Fruit fly (Drosophila melanogaster) whole organism, embryonic: ENCODE data around the gene Mec2.
A peak's percentile ranks its signal among the peaks of the same experiment; 100 is the strongest.

ENCODE experiments used
- Abd-B ChIP-seq: fragments of 200-800 bp; sonication (Bioruptor generic); optimal IDR thresholded peaks from 2 replicates; lab custom pipeline; 2018; ENCODE audit warnings: missing biosample characterization, mild to moderate bottlenecking, missing genetic modification characterization, moderate library complexity
- Blimp-1 ChIP-seq: fragments of 200-800 bp; sonication (Bioruptor generic); optimal IDR thresholded peaks from 3 replicates; lab custom pipeline; 2018; ENCODE audit warnings: missing biosample characterization, missing genetic modification characterization, mild to moderate bottlenecking, moderate library complexity, missing genetic modification reagents
- CG10321 ChIP-seq: fragments of 200-800 bp; sonication (Bioruptor generic); IDR thresholded peaks from 2 replicates; pipeline ENCODE4 v1.3.6; 2022; ENCODE audit warnings: missing biosample characterization, missing genetic modification characterization
- CG10543 ChIP-seq: fragments of 200-800 bp; sonication (Bioruptor generic); optimal IDR thresholded peaks from 3 replicates; lab custom pipeline; 2017; ENCODE audit warnings: missing biosample characterization, mild to moderate bottlenecking, missing genetic modification characterization, moderate library complexity
- CG14050 ChIP-seq: fragments of 200-800 bp; sonication (Bioruptor generic); IDR thresholded peaks from 3 replicates; pipeline ENCODE4 v1.3.6; 2022; ENCODE audit warnings: missing biosample characterization, missing genetic modification characterization
- CG15601 ChIP-seq: fragments of 200-800 bp; sonication (Bioruptor generic); optimal IDR thresholded peaks from 3 replicates; lab custom pipeline; 2019; ENCODE audit warnings: missing biosample characterization, mild to moderate bottlenecking, missing genetic modification characterization, moderate library complexity
- CG2678 ChIP-seq: fragments of 200-800 bp; sonication (Bioruptor generic); optimal IDR thresholded peaks from 3 replicates; lab custom pipeline; 2019; ENCODE audit warnings: missing biosample characterization, mild to moderate bottlenecking, missing genetic modification characterization, moderate library complexity
- CG2712 ChIP-seq: fragments of 200-800 bp; optimal IDR thresholded peaks from 3 replicates; lab custom pipeline; 2019; ENCODE audit warnings: missing biosample characterization, mild to moderate bottlenecking, missing genetic modification characterization, moderate library complexity
- CG3847 ChIP-seq: fragments of 200-800 bp; sonication (Bioruptor generic); IDR thresholded peaks from 2 replicates; pipeline ENCODE4 v1.3.6; 2022; ENCODE audit warnings: missing biosample characterization, missing genetic modification characterization
- CG5180 ChIP-seq: fragments of 200-800 bp; sonication (Bioruptor generic); optimal IDR thresholded peaks from 3 replicates; lab custom pipeline; 2017; ENCODE audit warnings: missing biosample characterization, missing genetic modification characterization, mild to moderate bottlenecking, moderate library complexity, missing genetic modification reagents
- CG6175 ChIP-seq: fragments of 200-800 bp; sonication (Bioruptor generic); IDR thresholded peaks from 3 replicates; pipeline ENCODE4 v1.3.6; 2022; ENCODE audit warnings: missing biosample characterization, missing genetic modification characterization
- CG6813 ChIP-seq: fragments of 200-800 bp; sonication (Bioruptor generic); optimal IDR thresholded peaks from 2 replicates; lab custom pipeline; 2017; ENCODE audit warnings: missing biosample characterization, missing genetic modification characterization, mild to moderate bottlenecking, moderate library complexity, missing genetic modification reagents
- CG7786 ChIP-seq: fragments of 200-800 bp; sonication (Bioruptor generic); optimal IDR thresholded peaks from 2 replicates; lab custom pipeline; 2016; ENCODE audit warnings: missing biosample characterization, missing genetic modification characterization
- CG7987 ChIP-seq: fragments of 200-800 bp; sonication (Bioruptor generic); optimal IDR thresholded peaks from 2 replicates; lab custom pipeline; 2018; ENCODE audit warnings: missing biosample characterization, mild to moderate bottlenecking, missing genetic modification characterization, moderate library complexity
- CG8290 ChIP-seq, 3 experiments: fragments of 200-800 bp; sonication (Bioruptor generic); optimal IDR thresholded peaks; 2 replicates each; lab custom pipeline; 2016 to 2019; ENCODE audit warnings: missing biosample characterization in 3 of 3, missing genetic modification characterization in 3 of 3, mild to moderate bottlenecking in 2 of 3, moderate library complexity in 1 of 3
- CG8388 ChIP-seq: fragments of 200-800 bp; sonication (Bioruptor generic); optimal IDR thresholded peaks from 2 replicates; lab custom pipeline; 2019; ENCODE audit warnings: missing biosample characterization, mild to moderate bottlenecking, missing genetic modification characterization, moderate library complexity
- CG8478 ChIP-seq: fragments of >200 bp; optimal IDR thresholded peaks from 2 replicates; lab custom pipeline; 2018
- CG9215 ChIP-seq: fragments of 200-800 bp; sonication (Bioruptor generic); IDR thresholded peaks from 2 replicates; pipeline ENCODE4 v1.3.6; 2022; ENCODE audit warnings: missing biosample characterization, missing genetic modification characterization
- CG9727 ChIP-seq: fragments of 200-800 bp; sonication (Bioruptor generic); optimal IDR thresholded peaks from 3 replicates; lab custom pipeline; 2017; ENCODE audit warnings: missing biosample characterization, mild to moderate bottlenecking, missing genetic modification characterization
- CG9932 ChIP-seq: fragments of 200-800 bp; sonication (Bioruptor generic); IDR thresholded peaks from 2 replicates; pipeline ENCODE4 v1.3.6; 2022; ENCODE audit warnings: missing biosample characterization, missing genetic modification characterization
- D19B ChIP-seq: fragments of 200-800 bp; sonication (Bioruptor generic); optimal IDR thresholded peaks from 2 replicates; lab custom pipeline; 2017; ENCODE audit warnings: missing biosample characterization, mild to moderate bottlenecking, missing genetic modification characterization
- GATAe ChIP-seq: fragments of 200-800 bp; sonication (Bioruptor generic); conservative IDR thresholded peaks from 2 replicates; pipeline ENCODE4 v1.3.6; 2022; ENCODE audit warnings: missing biosample characterization, missing genetic modification characterization
- Hr51 ChIP-seq, 2 experiments: fragments of 200-800 bp; sonication (Bioruptor generic); optimal IDR thresholded peaks; 2 replicates in 1 of 2; 3 replicates in 1 of 2; lab custom pipeline; 2016 to 2018; ENCODE audit warnings: missing biosample characterization in 2 of 2, missing genetic modification characterization in 2 of 2, mild to moderate bottlenecking in 1 of 2, moderate library complexity in 1 of 2
- MBD-R2 ChIP-seq: fragments of 200-800 bp; sonication (Bioruptor generic); IDR thresholded peaks from 2 replicates; pipeline ENCODE4 v1.3.6; 2022; ENCODE audit warnings: missing biosample characterization, missing genetic modification characterization
- cas ChIP-seq: fragments of 200-800 bp; sonication (Bioruptor generic); IDR thresholded peaks from 2 replicates; pipeline ENCODE4 v1.3.6; 2022; ENCODE audit warnings: missing biosample characterization, missing genetic modification characterization
- da ChIP-seq: fragments of 200-800 bp; sonication (Bioruptor generic); optimal IDR thresholded peaks from 2 replicates; lab custom pipeline; 2016; ENCODE audit warnings: missing biosample characterization, missing genetic modification characterization
- dmrt99B ChIP-seq: fragments of 200-800 bp; sonication (Bioruptor generic); optimal IDR thresholded peaks from 2 replicates; lab custom pipeline; 2018; ENCODE audit warnings: missing biosample characterization, mild to moderate bottlenecking, missing genetic modification characterization, moderate library complexity
- dysf ChIP-seq: fragments of 200-800 bp; sonication (Bioruptor generic); IDR thresholded peaks from 3 replicates; pipeline ENCODE4 v1.3.6; 2022; ENCODE audit warnings: missing biosample characterization, missing genetic modification characterization
- fd102C ChIP-seq: fragments of 200-800 bp; sonication (Bioruptor generic); optimal IDR thresholded peaks from 2 replicates; lab custom pipeline; 2018; ENCODE audit warnings: missing biosample characterization, mild to moderate bottlenecking, missing genetic modification characterization, moderate library complexity
- gem ChIP-seq: fragments of 200-800 bp; sonication (Bioruptor generic); optimal IDR thresholded peaks from 2 replicates; lab custom pipeline; 2019; ENCODE audit warnings: missing biosample characterization, mild to moderate bottlenecking, missing genetic modification characterization, moderate library complexity
- grn ChIP-seq: fragments of 200-800 bp; sonication (Bioruptor generic); optimal IDR thresholded peaks from 3 replicates; lab custom pipeline; 2017; ENCODE audit warnings: missing biosample characterization, missing genetic modification characterization
- gro ChIP-seq: fragments of 200-800 bp; sonication (Bioruptor generic); optimal IDR thresholded peaks from 2 replicates; lab custom pipeline; 2016; ENCODE audit warnings: missing biosample characterization, missing genetic modification characterization
- hkb ChIP-seq, 2 experiments: fragments of 200-800 bp in 1 of 2; fragments of >200 bp in 1 of 2; sonication (Bioruptor generic) in 1 of 2; IDR thresholded peaks in 1 of 2; optimal IDR thresholded peaks in 1 of 2; 2 replicates each; pipeline versions ENCODE4 v1.3.6 to Lab custom; 2017 to 2022; ENCODE audit warnings: missing biosample characterization in 1 of 2, missing genetic modification characterization in 1 of 2
- ind ChIP-seq: fragments of 200-800 bp; sonication (Bioruptor generic); optimal IDR thresholded peaks from 3 replicates; lab custom pipeline; 2016; ENCODE audit warnings: missing biosample characterization, missing genetic modification characterization
- lab ChIP-seq: fragments of 200-800 bp; sonication (Bioruptor generic); optimal IDR thresholded peaks from 3 replicates; lab custom pipeline; 2017; ENCODE audit warnings: missing biosample characterization, missing genetic modification characterization, mild to moderate bottlenecking, moderate library complexity, missing genetic modification reagents
- mam ChIP-seq: fragments of 200-800 bp; sonication (Bioruptor generic); optimal IDR thresholded peaks from 3 replicates; lab custom pipeline; 2016; ENCODE audit warnings: missing biosample characterization, missing genetic modification characterization
- mirr ChIP-seq: fragments of 200-800 bp; sonication (Bioruptor generic); optimal IDR thresholded peaks from 3 replicates; lab custom pipeline; 2018; ENCODE audit warnings: missing biosample characterization, mild to moderate bottlenecking, missing genetic modification characterization
- pfk ChIP-seq: fragments of 200-800 bp; sonication (Bioruptor generic); optimal IDR thresholded peaks from 2 replicates; lab custom pipeline; 2018; ENCODE audit warnings: missing biosample characterization, mild to moderate bottlenecking, missing genetic modification characterization, moderate library complexity
- pho ChIP-seq: fragments of 200-800 bp; sonication (Bioruptor generic); optimal IDR thresholded peaks from 2 replicates; lab custom pipeline; 2016; ENCODE audit warnings: missing biosample characterization, missing genetic modification characterization
- pnt ChIP-seq: fragments of 200-800 bp; sonication (Bioruptor generic); optimal IDR thresholded peaks from 3 replicates; lab custom pipeline; 2016; ENCODE audit warnings: missing biosample characterization, missing genetic modification characterization
- prd ChIP-seq, 3 experiments: fragments of >200 bp in 2 of 3; fragments of 200-800 bp in 1 of 3; sonication (Bioruptor generic) in 1 of 3; optimal IDR thresholded peaks in 2 of 3; IDR thresholded peaks in 1 of 3; 2 replicates in 2 of 3; 3 replicates in 1 of 3; pipeline versions ENCODE4 v1.3.6 to Lab custom; 2017 to 2022; ENCODE audit warnings: missing biosample characterization in 1 of 3, missing genetic modification characterization in 1 of 3
- run ChIP-seq: fragments of 200-800 bp; sonication (Bioruptor generic); optimal IDR thresholded peaks from 3 replicates; lab custom pipeline; 2018; ENCODE audit warnings: missing biosample characterization, mild to moderate bottlenecking, missing genetic modification characterization
- sens-2 ChIP-seq: fragments of 200-800 bp; sonication (Bioruptor generic); IDR thresholded peaks from 2 replicates; pipeline ENCODE4 v1.3.6; 2022; ENCODE audit warnings: missing biosample characterization, missing genetic modification characterization
- sug ChIP-seq: fragments of 200-800 bp; optimal IDR thresholded peaks from 2 replicates; lab custom pipeline; 2019; ENCODE audit warnings: missing biosample characterization, mild to moderate bottlenecking, missing genetic modification characterization, moderate library complexity
- trh ChIP-seq: fragments of 200-800 bp; sonication (Bioruptor generic); optimal IDR thresholded peaks from 2 replicates; lab custom pipeline; 2016; ENCODE audit warnings: missing biosample characterization, missing genetic modification characterization
- wdn ChIP-seq: fragments of 200-800 bp; sonication (Bioruptor generic); IDR thresholded peaks from 2 replicates; pipeline ENCODE4 v1.3.6; 2022; ENCODE audit warnings: missing biosample characterization, missing genetic modification characterization
- zen2 ChIP-seq: fragments of 200-800 bp; sonication (Bioruptor generic); IDR thresholded peaks from 3 replicates; pipeline ENCODE4 v1.3.6; 2022; ENCODE audit warnings: missing biosample characterization, missing genetic modification characterization; ENCODE audit not compliant: partially characterized antibody
- zfh2 ChIP-seq: fragments of 200-800 bp; sonication (Bioruptor generic); optimal IDR thresholded peaks from 2 replicates; lab custom pipeline; 2016; ENCODE audit warnings: missing biosample characterization, missing genetic modification characterization

The Mec2 gene

dm6 chrX:19146421-19146952, 41.3 kb upstream of the Mec2 start (continued):
- TF ChIP-seq dmrt99B (tag; lab: Kevin White, UChicago) (peak; percentile 35), lab (peak; percentile 25), MBD-R2 (GFP tag; lab: Robert Waterston, UW) (peak; percentile 15; the same call in 1 of the 2 replicates), CG7987 (peak; percentile 15), trh (GFP tag; lab: Kevin White, UChicago) (peak; percentile 16), CG8290 (GFP tag; optimal IDR thresholded peaks at IDR 0.05; lab: Kevin White, UChicago) (no peak), CG8290 (tag; optimal IDR thresholded peaks at IDR 0.05; lab: Kevin White, UChicago) (no peak), run (tag; lab: Kevin White, UChicago) (no peak), zfh2 (GFP tag; lab: Kevin White, UChicago) (peak; percentile 28), D19B (peak; percentile 95), CG5180 (GFP tag; lab: Kevin White, UChicago) (peak; percentile 6), GATAe (GFP tag; lab: Robert Waterston, UW) (peak; percentile 89), Abd-B (GFP tag; lab: Kevin White, UChicago) (peak; percentile 54), CG14050 (GFP tag; lab: Robert Waterston, UW) (no peak), CG9932 (GFP tag; lab: Robert Waterston, UW) (no peak), CG9215 (GFP tag; lab: Robert Waterston, UW) (0 out of 2 replicates have a peak, but pooled peaks have one; percentile 11), wdn (no peak), sug (tag; lab: Kevin White, UChicago) (peak; percentile 30), CG10543 (no peak), da (GFP tag; lab: Kevin White, UChicago) (no peak), CG8388 (GFP tag; lab: Kevin White, UChicago) (no peak), mirr (GFP tag; lab: Kevin White, UChicago) (peak; percentile 61), sens-2 (GFP tag; lab: Robert Waterston, UW) (no peak), gem (peak; percentile 56), prd (optimal IDR thresholded peaks at IDR 0.05; lab: Kevin White, UChicago) (no peak), prd (GFP tag; IDR thresholded peaks at IDR 0.05; lab: Robert Waterston, UW) (peak; percentile 24; the same call in 1 of the 3 replicates), CG15601 (tag; lab: Kevin White, UChicago) (no peak), gro (GFP tag; lab: Kevin White, UChicago) (peak; percentile 51), CG8478 (peak; percentile 1), pnt (GFP tag; lab: Kevin White, UChicago) (peak; percentile 11), dysf (GFP tag; lab: Robert Waterston, UW) (0 out of 3 replicates have a peak, but pooled peaks have one; percentile 48), Hr51 (GFP tag; optimal IDR thresholded peaks at IDR 0.05; lab: Kevin White, UChicago) (peak in 1 of 2 experiments; percentile 38), ind (GFP tag; lab: Kevin White, UChicago) (peak; percentile 30), zen2 (GFP tag; lab: Robert Waterston, UW) (no peak), hkb (optimal IDR thresholded peaks at IDR 0.05; lab: Kevin White, UChicago) (no peak), hkb (GFP tag; IDR thresholded peaks at IDR 0.05; lab: Robert Waterston, UW) (peak; percentile 17; the same call in 1 of the 2 replicates), CG7786 (GFP tag; lab: Kevin White, UChicago) (peak; percentile 15), CG6175 (GFP tag; lab: Robert Waterston, UW) (peak; percentile 39; the same call in 1 of the 3 replicates), pho (GFP tag; lab: Kevin White, UChicago) (peak; percentile 19), CG3847 (peak; percentile 14; the same call in 1 of the 2 replicates), fd102C (GFP tag; lab: Kevin White, UChicago) (no peak), CG2678 (tag; lab: Kevin White, UChicago) (peak; percentile 31), CG2712 (tag; lab: Kevin White, UChicago) (peak; percentile 3), CG9727 (GFP tag; lab: Kevin White, UChicago) (peak; percentile 27), CG6813 (GFP tag; lab: Kevin White, UChicago) (no peak), mam (GFP tag; lab: Kevin White, UChicago) (peak; percentile 41), grn (GFP tag; lab: Kevin White, UChicago) (peak; percentile 94), Blimp-1 (GFP tag; lab: Kevin White, UChicago) (peak; percentile 26), pfk (no peak), cas (GFP tag; lab: Robert Waterston, UW) (no peak), CG10321 (GFP tag; lab: Robert Waterston, UW) (peak; percentile 72)
